Fruit fly (Drosophila melanogaster) whole organism, embryonic: ENCODE data around the gene CG43134.

Experiments used
- C15 ChIP-seq: fragments of 200-800 bp; sonication (Bioruptor generic); IDR thresholded peaks from 3 replicates; pipeline ENCODE4 v1.3.6; 2022; ENCODE audit warnings: missing biosample characterization, missing genetic modification characterization
- CG11398 ChIP-seq: fragments of 200-800 bp; sonication (Bioruptor generic); optimal IDR thresholded peaks from 2 replicates; lab custom pipeline; 2016; ENCODE audit warnings: missing biosample characterization, missing genetic modification characterization
- CG12071 ChIP-seq: fragments of 200-800 bp; sonication (Bioruptor generic); optimal IDR thresholded peaks from 3 replicates; lab custom pipeline; 2018; ENCODE audit warnings: missing biosample characterization, mild to moderate bottlenecking, missing genetic modification characterization
- CG12219 ChIP-seq: fragments of 200-800 bp; sonication (Bioruptor generic); optimal IDR thresholded peaks from 3 replicates; lab custom pipeline; 2018; ENCODE audit warnings: missing biosample characterization, mild to moderate bottlenecking, missing genetic modification characterization
- CG12236 ChIP-seq: fragments of 200-800 bp; sonication (Bioruptor generic); optimal IDR thresholded peaks from 2 replicates; lab custom pipeline; 2016; ENCODE audit warnings: missing biosample characterization, missing genetic modification characterization
- CG1233 ChIP-seq: fragments of 200-800 bp; sonication (Bioruptor generic); optimal IDR thresholded peaks from 4 replicates; lab custom pipeline; 2018; ENCODE audit warnings: missing biosample characterization, mild to moderate bottlenecking, missing genetic modification characterization
- CG12744 ChIP-seq: fragments of 200-800 bp; sonication (Bioruptor generic); optimal IDR thresholded peaks from 2 replicates; lab custom pipeline; 2016; ENCODE audit warnings: missing biosample characterization, missing genetic modification characterization
- CG13296 ChIP-seq: fragments of 200-800 bp; sonication (Bioruptor generic); optimal IDR thresholded peaks from 3 replicates; lab custom pipeline; 2018; ENCODE audit warnings: missing biosample characterization, mild to moderate bottlenecking, missing genetic modification characterization
- CG14710 ChIP-seq: fragments of 200-800 bp; sonication (Bioruptor generic); optimal IDR thresholded peaks from 3 replicates; lab custom pipeline; 2019; ENCODE audit warnings: missing biosample characterization, mild to moderate bottlenecking, missing genetic modification characterization, moderate library complexity
- CG15696 ChIP-seq: fragments of 200-800 bp; sonication (Bioruptor generic); optimal IDR thresholded peaks from 2 replicates; lab custom pipeline; 2019; ENCODE audit warnings: missing biosample characterization, mild to moderate bottlenecking, missing genetic modification characterization, moderate library complexity
- CG18262 ChIP-seq: fragments of 200-800 bp; optimal IDR thresholded peaks from 3 replicates; lab custom pipeline; 2019; ENCODE audit warnings: missing biosample characterization, mild to moderate bottlenecking, missing genetic modification characterization, moderate library complexity
- CG1832 ChIP-seq: fragments of 200-800 bp; sonication (Bioruptor generic); optimal IDR thresholded peaks from 2 replicates; lab custom pipeline; 2017; ENCODE audit warnings: missing biosample characterization, mild to moderate bottlenecking, missing genetic modification characterization, inconsistent platforms
- CG2875 ChIP-seq: fragments of 200-800 bp; sonication (Bioruptor generic); optimal IDR thresholded peaks from 2 replicates; lab custom pipeline; 2017; ENCODE audit warnings: missing biosample characterization, mild to moderate bottlenecking, missing genetic modification characterization, missing genetic modification reagents
- CG3281 ChIP-seq: fragments of 200-800 bp; sonication (Bioruptor generic); optimal IDR thresholded peaks from 3 replicates; lab custom pipeline; 2017; ENCODE audit warnings: missing biosample characterization, mild to moderate bottlenecking, missing genetic modification characterization
- CG3407 ChIP-seq: fragments of 200-800 bp; sonication (Bioruptor generic); optimal IDR thresholded peaks from 2 replicates; lab custom pipeline; 2018; ENCODE audit warnings: missing biosample characterization, mild to moderate bottlenecking, missing genetic modification characterization
- CG34376 ChIP-seq: fragments of 200-800 bp; sonication (Bioruptor generic); optimal IDR thresholded peaks from 2 replicates; lab custom pipeline; 2018; ENCODE audit warnings: missing biosample characterization, mild to moderate bottlenecking, missing genetic modification characterization
- CG4328 ChIP-seq: fragments of 200-800 bp; sonication (Bioruptor generic); optimal IDR thresholded peaks from 3 replicates; lab custom pipeline; 2017; ENCODE audit warnings: missing biosample characterization, missing genetic modification reagents, missing genetic modification characterization
- CG5180 ChIP-seq: fragments of 200-800 bp; sonication (Bioruptor generic); optimal IDR thresholded peaks from 3 replicates; lab custom pipeline; 2017; ENCODE audit warnings: missing biosample characterization, missing genetic modification characterization, mild to moderate bottlenecking, moderate library complexity, missing genetic modification reagents
- CG7271 ChIP-seq: fragments of 200-800 bp; sonication (Bioruptor generic); optimal IDR thresholded peaks from 2 replicates; lab custom pipeline; 2018; ENCODE audit warnings: missing biosample characterization, mild to moderate bottlenecking, missing genetic modification characterization, moderate library complexity
- CG7928 ChIP-seq: fragments of 200-800 bp; sonication (Bioruptor generic); optimal IDR thresholded peaks from 2 replicates; lab custom pipeline; 2017; ENCODE audit warnings: missing biosample characterization, mild to moderate bottlenecking, missing genetic modification characterization
- CG9215 ChIP-seq: fragments of 200-800 bp; sonication (Bioruptor generic); IDR thresholded peaks from 2 replicates; pipeline ENCODE4 v1.3.6; 2022; ENCODE audit warnings: missing biosample characterization, missing genetic modification characterization
- CrebB ChIP-seq: fragments of 200-800 bp; sonication (Bioruptor generic); optimal IDR thresholded peaks from 3 replicates; lab custom pipeline; 2018; ENCODE audit warnings: missing biosample characterization, mild to moderate bottlenecking, missing genetic modification characterization
- ERR ChIP-seq: fragments of 200-800 bp; sonication (Bioruptor generic); optimal IDR thresholded peaks from 2 replicates; lab custom pipeline; 2016; ENCODE audit warnings: missing biosample characterization, missing genetic modification characterization
- Eip74EF ChIP-seq, 2 experiments: fragments of 200-800 bp in 1 of 2; fragments of >200 bp in 1 of 2; sonication (Bioruptor generic) in 1 of 2; optimal IDR thresholded peaks; 2 replicates each; lab custom pipeline; 2017 to 2019; ENCODE audit warnings: missing biosample characterization in 2 of 2, missing genetic modification characterization in 2 of 2, mild to moderate bottlenecking in 1 of 2, moderate library complexity in 1 of 2
- Fer3 ChIP-seq: fragments of 200-800 bp; sonication (Bioruptor generic); optimal IDR thresholded peaks from 2 replicates; lab custom pipeline; 2018; ENCODE audit warnings: missing biosample characterization, mild to moderate bottlenecking, missing genetic modification characterization, moderate library complexity
- Hmr ChIP-seq: fragments of 200-800 bp; sonication (Bioruptor generic); optimal IDR thresholded peaks from 3 replicates; lab custom pipeline; 2017; ENCODE audit warnings: mild to moderate bottlenecking, missing biosample characterization, missing genetic modification reagents, missing genetic modification characterization
- Jarid2 ChIP-seq: fragments of 200-800 bp; sonication (Bioruptor generic); optimal IDR thresholded peaks from 3 replicates; lab custom pipeline; 2017; ENCODE audit warnings: mild to moderate bottlenecking, missing biosample characterization, missing genetic modification reagents, missing genetic modification characterization
- Spps ChIP-seq: fragments of 200-800 bp; sonication (Bioruptor generic); optimal IDR thresholded peaks from 2 replicates; lab custom pipeline; 2018; ENCODE audit warnings: missing biosample characterization, mild to moderate bottlenecking, missing genetic modification characterization
- btn ChIP-seq: fragments of 200-800 bp; sonication (Bioruptor generic); optimal IDR thresholded peaks from 2 replicates; lab custom pipeline; 2016; ENCODE audit warnings: missing biosample characterization, missing genetic modification characterization
- chm ChIP-seq: fragments of 200-800 bp; sonication (Bioruptor generic); IDR thresholded peaks from 2 replicates; pipeline ENCODE4 v1.3.6; 2022; ENCODE audit warnings: missing biosample characterization, missing genetic modification characterization
- dan ChIP-seq: fragments of 200-800 bp; sonication (Bioruptor generic); IDR thresholded peaks from 2 replicates; pipeline ENCODE4 v1.3.6; 2022; ENCODE audit warnings: missing biosample characterization, missing genetic modification characterization
- fd64A ChIP-seq: fragments of 200-800 bp; sonication (Bioruptor generic); optimal IDR thresholded peaks from 3 replicates; lab custom pipeline; 2018; ENCODE audit warnings: missing biosample characterization, mild to moderate bottlenecking, missing genetic modification characterization
- gro ChIP-seq: fragments of 200-800 bp; sonication (Bioruptor generic); optimal IDR thresholded peaks from 2 replicates; lab custom pipeline; 2016; ENCODE audit warnings: missing biosample characterization, missing genetic modification characterization
- ham ChIP-seq: fragments of 200-800 bp; sonication (Bioruptor generic); IDR thresholded peaks from 2 replicates; pipeline ENCODE4 v1.3.6; 2022; ENCODE audit warnings: missing biosample characterization, missing genetic modification characterization
- hkb ChIP-seq, 2 experiments: fragments of 200-800 bp in 1 of 2; fragments of >200 bp in 1 of 2; sonication (Bioruptor generic) in 1 of 2; IDR thresholded peaks in 1 of 2; optimal IDR thresholded peaks in 1 of 2; 2 replicates each; pipeline versions ENCODE4 v1.3.6 to Lab custom; 2017 to 2022; ENCODE audit warnings: missing biosample characterization in 1 of 2, missing genetic modification characterization in 1 of 2
- hth ChIP-seq: fragments of >200 bp; optimal IDR thresholded peaks from 2 replicates; lab custom pipeline; 2017; ENCODE audit warnings: inconsistent platforms
- mirr ChIP-seq: fragments of 200-800 bp; sonication (Bioruptor generic); optimal IDR thresholded peaks from 3 replicates; lab custom pipeline; 2018; ENCODE audit warnings: missing biosample characterization, mild to moderate bottlenecking, missing genetic modification characterization
- nau ChIP-seq: fragments of 200-800 bp; sonication (Bioruptor generic); optimal IDR thresholded peaks from 3 replicates; lab custom pipeline; 2017; ENCODE audit warnings: missing biosample characterization, mild to moderate bottlenecking, missing genetic modification characterization, missing genetic modification reagents
- oc ChIP-seq: fragments of 200-800 bp; sonication (Bioruptor generic); optimal IDR thresholded peaks from 2 replicates; lab custom pipeline; 2018; ENCODE audit warnings: missing biosample characterization, mild to moderate bottlenecking, missing genetic modification characterization, moderate library complexity
- odd ChIP-seq: fragments of 200-800 bp; sonication (Bioruptor generic); optimal IDR thresholded peaks from 2 replicates; lab custom pipeline; 2017; ENCODE audit warnings: missing biosample characterization, mild to moderate bottlenecking, missing genetic modification characterization
- otp ChIP-seq: fragments of 200-800 bp; sonication (Bioruptor generic); IDR thresholded peaks from 3 replicates; pipeline ENCODE4, ENCODE4 v1.3.6; 2022; ENCODE audit warnings: missing biosample characterization, missing genetic modification characterization
- salm ChIP-seq: fragments of 200-800 bp; sonication (Bioruptor generic); optimal IDR thresholded peaks from 2 replicates; lab custom pipeline; 2018; ENCODE audit warnings: missing biosample characterization, mild to moderate bottlenecking, missing genetic modification characterization
- sc ChIP-seq, 3 experiments: fragments of >200 bp in 2 of 3; fragments of 200-800 bp in 1 of 3; sonication (Bioruptor generic) in 1 of 3; optimal IDR thresholded peaks; 2 replicates in 2 of 3; 3 replicates in 1 of 3; lab custom pipeline; 2017; ENCODE audit warnings: mild to moderate bottlenecking in 1 of 3, missing biosample characterization in 1 of 3, missing genetic modification characterization in 1 of 3, missing genetic modification reagents in 1 of 3
- sens ChIP-seq: fragments of 200-800 bp; sonication (Bioruptor generic); peaks from one replicate; lab custom pipeline; 2016; ENCODE audit warnings: missing biosample characterization, missing genetic modification characterization
- sqz ChIP-seq: fragments of 200-800 bp; sonication (Bioruptor generic); optimal IDR thresholded peaks from 3 replicates; lab custom pipeline; 2018; ENCODE audit warnings: missing biosample characterization, mild to moderate bottlenecking, missing genetic modification characterization
- sr ChIP-seq: fragments of 200-800 bp; sonication (Bioruptor generic); IDR thresholded peaks from 3 replicates; pipeline ENCODE4 v1.3.6; 2022; ENCODE audit warnings: missing biosample characterization, missing genetic modification characterization
- stwl ChIP-seq: fragments of 200-800 bp; sonication (Bioruptor generic); optimal IDR thresholded peaks from 3 replicates; lab custom pipeline; 2018; ENCODE audit warnings: missing biosample characterization, mild to moderate bottlenecking, missing genetic modification characterization, moderate library complexity
- tna ChIP-seq: fragments of 200-800 bp; sonication (Bioruptor generic); IDR thresholded peaks from 2 replicates; pipeline ENCODE4 v1.3.6; 2022; ENCODE audit warnings: missing biosample characterization, missing genetic modification characterization; ENCODE audit not compliant: partially characterized antibody

CG43134 gene

DNA sequence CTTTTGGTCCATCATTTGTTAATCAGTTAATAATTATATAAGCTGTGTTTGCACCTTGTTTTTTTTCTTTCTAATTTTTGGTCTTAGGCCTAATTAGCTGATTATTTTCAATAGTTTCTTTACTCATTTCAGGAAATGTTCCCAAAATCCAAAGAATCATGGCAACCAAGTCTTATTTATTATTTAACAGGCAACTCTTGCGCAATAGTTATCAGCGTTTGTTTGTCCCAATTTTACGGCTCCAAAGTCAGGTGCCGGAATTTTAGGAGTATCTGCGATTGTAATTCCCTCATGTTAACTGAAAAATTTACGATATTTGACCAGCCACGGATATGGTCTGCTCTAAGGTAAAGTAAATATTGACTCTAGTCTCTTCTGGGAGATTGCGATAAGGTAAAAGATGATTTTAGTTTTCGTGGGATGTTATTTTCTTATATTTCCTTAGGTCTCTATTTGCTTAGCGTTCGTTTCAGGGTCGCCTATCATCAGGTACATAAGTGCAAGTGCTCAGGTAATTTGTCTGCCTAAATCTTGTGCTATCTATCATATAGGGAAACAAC is 44.8 kb upstream of the CG43134 start (continued):
- TF ChIP-seq fd64A (GFP tag; lab: Kevin White, UChicago), result peak; percentile 49
- TF ChIP-seq chm (GFP tag; lab: Robert Waterston, UW), result 0 out of 2 replicates have a peak, but pooled peaks have one; percentile 8
- TF ChIP-seq ERR (GFP tag; lab: Kevin White, UChicago), result no peak
- peak; percentile 8 for TF ChIP-seq Jarid2 (GFP tag; lab: Kevin White, UChicago)
- TF ChIP-seq CG12071 (GFP tag; lab: Kevin White, UChicago), result peak; percentile 58
- TF ChIP-seq CG34376 (GFP tag; lab: Kevin White, UChicago), result peak; percentile 37
- peak; percentile 32 for TF ChIP-seq CG2875
- TF ChIP-seq CG9215 (GFP tag; lab: Robert Waterston, UW), result no peak
- peak; percentile 15 for TF ChIP-seq CG12219
- TF ChIP-seq sr, result no peak
- TF ChIP-seq Fer3 (tag; lab: Kevin White, UChicago), result peak; percentile 46
- TF ChIP-seq CG11398 (GFP tag; lab: Kevin White, UChicago), result no peak
- peak; percentile 40 for TF ChIP-seq mirr (GFP tag; lab: Kevin White, UChicago)
- TF ChIP-seq Spps (tag; lab: Kevin White, UChicago), result peak; percentile 3
- peak; percentile 57 for TF ChIP-seq CG3407
- TF ChIP-seq CG4328 (GFP tag; lab: Kevin White, UChicago), result peak; percentile 61
- peak; percentile 6 for TF ChIP-seq CG12744
- TF ChIP-seq Eip74EF (GFP tag; optimal IDR thresholded peaks at IDR 0.05; lab: Kevin White, UChicago), result peak in 1 of 2 experiments; percentile 2
- peak; percentile 67 for TF ChIP-seq CG13296 (GFP tag; lab: Kevin White, UChicago)
- TF ChIP-seq CG15696 (tag; lab: Kevin White, UChicago), result peak; percentile 75
- TF ChIP-seq sens (GFP tag; lab: Kevin White, UChicago), result peak; percentile 89
- peak; percentile 59 for TF ChIP-seq sqz
- TF ChIP-seq otp (GFP tag; lab: Robert Waterston, UW), result 0 out of 3 replicates have a peak, but pooled peaks have one; percentile 20
- TF ChIP-seq tna (GFP tag; lab: Robert Waterston, UW), result no peak
- TF ChIP-seq dan (GFP tag; lab: Robert Waterston, UW), result no peak
- peak; percentile 66 for TF ChIP-seq Hmr (GFP tag; lab: Kevin White, UChicago)
- peak; percentile 72 for TF ChIP-seq CG3281 (GFP tag; lab: Kevin White, UChicago)
- peak; percentile 75 for TF ChIP-seq nau (GFP tag; lab: Kevin White, UChicago)
- TF ChIP-seq CrebB, result peak; percentile 68
- no peak for TF ChIP-seq hkb (optimal IDR thresholded peaks at IDR 0.05; lab: Kevin White, UChicago)
- peak; percentile 51; the same call in 1 of the 2 replicates for TF ChIP-seq hkb (GFP tag; IDR thresholded peaks at IDR 0.05; lab: Robert Waterston, UW)
- TF ChIP-seq btn, result no peak
- no peak for TF ChIP-seq CG1832
- peak; percentile 65 for TF ChIP-seq CG7271 (tag; lab: Kevin White, UChicago)
- no peak for TF ChIP-seq hth (lab: Kevin White, UChicago)
- TF ChIP-seq salm (tag; lab: Kevin White, UChicago), result peak; percentile 40
- peak; percentile 52 for TF ChIP-seq CG5180 (GFP tag; lab: Kevin White, UChicago)
- peak; percentile 59 for TF ChIP-seq odd (GFP tag; lab: Kevin White, UChicago)
- peak; percentile 30 for TF ChIP-seq CG14710 (tag; lab: Kevin White, UChicago)
- TF ChIP-seq CG12236 (GFP tag; lab: Kevin White, UChicago), result peak; percentile 24
- no peak for TF ChIP-seq ham (GFP tag; lab: Robert Waterston, UW)
- TF ChIP-seq stwl (tag; lab: Kevin White, UChicago), result peak; percentile 8
- peak; percentile 48 for TF ChIP-seq gro
- peak; percentile 43 for TF ChIP-seq CG18262
- no peak for TF ChIP-seq sc (optimal IDR thresholded peaks at IDR 0.05; lab: Kevin White, UChicago)
- TF ChIP-seq sc (GFP tag; optimal IDR thresholded peaks at IDR 0.05; lab: Kevin White, UChicago), result peak; percentile 35
- TF ChIP-seq oc (tag; lab: Kevin White, UChicago), result peak; percentile 1
- peak; percentile 71 for TF ChIP-seq CG1233
- TF ChIP-seq C15 (GFP tag; lab: Robert Waterston, UW), result no peak
- TF ChIP-seq CG7928 (GFP tag; lab: Kevin White, UChicago), result peak; percentile 4
